Worm (Caenorhabditis elegans) whole organism, early embryonic: ENCODE results near the gene srlf-29.

Source experiments
- B0310.2 ChIP-seq: sonication (generic microtip); optimal IDR thresholded peaks from 2 replicates; lab custom pipeline; 2016; ENCODE audit warnings: mild to moderate bottlenecking, missing genetic modification characterization, missing compliant biosample characterization
- F13C5.2 ChIP-seq: sonication (generic microtip); optimal IDR thresholded peaks from 2 replicates; lab custom pipeline; 2017; ENCODE audit warnings: mild to moderate bottlenecking, missing genetic modification characterization, inconsistent platforms, missing compliant biosample characterization
- aly-1 ChIP-seq: sonication (generic microtip); optimal IDR thresholded peaks from 2 replicates; lab custom pipeline; 2016; ENCODE audit warnings: missing genetic modification characterization, missing compliant biosample characterization
- ama-1 ChIP-seq: fragments of 150-350 bp; optimal IDR thresholded peaks from 2 replicates; lab custom pipeline; 2014
- flt-1 ChIP-seq: fragments of 200-800 bp; sonication (Bioruptor generic); IDR thresholded peaks from 2 replicates; pipeline ENCODE4 v1.3.6; 2022; ENCODE audit warnings: missing genetic modification characterization, missing compliant biosample characterization
- hmbx-1 ChIP-seq: sonication (generic microtip); optimal IDR thresholded peaks from 2 replicates; lab custom pipeline; 2016; ENCODE audit warnings: mild to moderate bottlenecking, missing genetic modification characterization, missing compliant biosample characterization
- hnd-1 ChIP-seq: sonication (generic microtip); optimal IDR thresholded peaks from 2 replicates; lab custom pipeline; 2016; ENCODE audit warnings: missing genetic modification characterization, missing compliant biosample characterization
- tbx-11 ChIP-seq: fragments of 200-800 bp; sonication (Bioruptor generic); IDR thresholded peaks from 2 replicates; pipeline ENCODE4 v1.3.6; 2022; ENCODE audit warnings: missing genetic modification characterization, missing compliant biosample characterization
- tra-4 ChIP-seq: sonication (generic microtip); optimal IDR thresholded peaks from 2 replicates; lab custom pipeline; 2017; ENCODE audit warnings: missing genetic modification characterization, missing compliant biosample characterization

ce11 chrII:1691011-1691410 lies 24.9 kb downstream of the srlf-29 start, which contains the start of gene fbxc-22:
- TF ChIP-seq hmbx-1 (tag; lab: Kevin White, UChicago), result no peak
- no peak for TF ChIP-seq flt-1 (GFP tag; lab: Robert Waterston, UW)
- no peak for TF ChIP-seq F13C5.2 (tag; lab: Kevin White, UChicago)
- no peak for TF ChIP-seq ama-1 (lab: Kevin White, UChicago)
- no peak for TF ChIP-seq hnd-1 (tag; lab: Kevin White, UChicago)
- TF ChIP-seq aly-1 (tag; lab: Kevin White, UChicago), result no peak
- TF ChIP-seq tbx-11 (GFP tag; lab: Robert Waterston, UW), result no peak
- TF ChIP-seq B0310.2 (tag; lab: Kevin White, UChicago), result no peak
- TF ChIP-seq tra-4 (tag; lab: Kevin White, UChicago), result no peak
